Fruit fly (Drosophila melanogaster): ENCODE measurements around the gene Tpi.

Gene Tpi

dm6 chr3R:30134063-30135047 is at the start of gene Tpi (continued):
- no peak for TF ChIP-seq pan (optimal IDR thresholded peaks at IDR 0.05)
- TF ChIP-seq pan (GFP tag; optimal IDR thresholded peaks at IDR 0.05 in 1 of 2, IDR thresholded peaks at IDR 0.05 in 1 of 2) = peak in 1 of 2 experiments; percentile 28
- no peak for TF ChIP-seq run (tag; optimal IDR thresholded peaks at IDR 0.05)
- TF ChIP-seq CG9817 (tag; optimal IDR thresholded peaks at IDR 0.05) = peak; percentile 20
- TF ChIP-seq CG2120 (GFP tag; optimal IDR thresholded peaks at IDR 0.05) = peak; percentile 81
- TF ChIP-seq Camta (GFP tag; optimal IDR thresholded peaks at IDR 0.05) = peak; percentile 7
- peak; percentile 50 for TF ChIP-seq Sox102F (GFP tag; optimal IDR thresholded peaks at IDR 0.05)
- peak; percentile 17 for TF ChIP-seq CHES-1-like (GFP tag; optimal IDR thresholded peaks at IDR 0.05)
- TF ChIP-seq CG14667 (GFP tag; IDR thresholded peaks at IDR 0.05) = no peak
- TF ChIP-seq Hand (GFP tag; optimal IDR thresholded peaks at IDR 0.05) = peak; percentile 18
- TF ChIP-seq cato (GFP tag; optimal IDR thresholded peaks at IDR 0.05; ENCODE audit: borderline replicate concordance) = no peak
- TF ChIP-seq Bteb2 (GFP tag; optimal IDR thresholded peaks at IDR 0.05) = peak; percentile 26
- no peak for TF ChIP-seq fru (optimal IDR thresholded peaks at IDR 0.05)
- 0 out of 2 replicates have a peak, but pooled peaks have one; percentile 7 for TF ChIP-seq CG14014 (GFP tag; IDR thresholded peaks at IDR 0.05)
- TF ChIP-seq pita (GFP tag; optimal IDR thresholded peaks at IDR 0.05) = peak; percentile 61
- no peak for TF ChIP-seq bsh (GFP tag; optimal IDR thresholded peaks at IDR 0.05)
- no peak for TF ChIP-seq CG2129 (GFP tag; IDR thresholded peaks at IDR 0.05; ENCODE audit: partially characterized antibody)
- peak; percentile 50; the same call in 1 of the 2 replicates for TF ChIP-seq CG32532 (GFP tag; IDR thresholded peaks at IDR 0.05)
- no peak for TF ChIP-seq slou (GFP tag; optimal IDR thresholded peaks at IDR 0.05)
- peak; percentile 62 for TF ChIP-seq unpg (GFP tag; optimal IDR thresholded peaks at IDR 0.05)
- TF ChIP-seq Meics (GFP tag; optimal IDR thresholded peaks at IDR 0.05) = peak; percentile 8
- TF ChIP-seq CG6689 (GFP tag; IDR thresholded peaks at IDR 0.05) = no peak
- peak; percentile 90 for TF ChIP-seq CG6654 (GFP tag; optimal IDR thresholded peaks at IDR 0.05)
- peak; percentile 76 for TF ChIP-seq CG15514 (GFP tag; optimal IDR thresholded peaks at IDR 0.05)
- peak; percentile 31 for TF ChIP-seq CrebB (tag; optimal IDR thresholded peaks at IDR 0.05)
- TF ChIP-seq CG2199 (GFP tag; IDR thresholded peaks at IDR 0.05) = no peak
- TF ChIP-seq Ets65A (GFP tag) = no peak
- TF ChIP-seq zfh2 (GFP tag; optimal IDR thresholded peaks at IDR 0.05) = peak; percentile 62
- TF ChIP-seq shn (GFP tag; optimal IDR thresholded peaks at IDR 0.05) = no peak
- TF ChIP-seq D19A (tag; optimal IDR thresholded peaks at IDR 0.05) = peak; percentile 70
- no peak for TF ChIP-seq HmgZ (tag; optimal IDR thresholded peaks at IDR 0.05)
- TF ChIP-seq CkIIα-i1 (GFP tag; IDR thresholded peaks at IDR 0.05) = 0 out of 2 replicates have a peak, but pooled peaks have one; percentile 8
- peak; percentile 31; the same call in 1 of the 2 replicates for TF ChIP-seq MBD-R2 (GFP tag; IDR thresholded peaks at IDR 0.05)
- TF ChIP-seq Atf6 (GFP tag; IDR thresholded peaks at IDR 0.05) = peak; percentile 57
- peak; percentile 46 for TF ChIP-seq lab (GFP tag; optimal IDR thresholded peaks at IDR 0.05)
- peak; percentile 87 for TF ChIP-seq CTCF (GFP tag; optimal IDR thresholded peaks at IDR 0.05)
- no peak for TF ChIP-seq CG4282 (GFP tag; optimal IDR thresholded peaks at IDR 0.05)
- peak; percentile 63 for TF ChIP-seq grau (tag; optimal IDR thresholded peaks at IDR 0.05)
- no peak for TF ChIP-seq CG1792 (GFP tag; optimal IDR thresholded peaks at IDR 0.05)
- TF ChIP-seq CG9797 (GFP tag; optimal IDR thresholded peaks at IDR 0.05) = no peak
- 0 out of 2 replicates have a peak, but pooled peaks have one; percentile 8 for TF ChIP-seq Ptx1 (GFP tag; IDR thresholded peaks at IDR 0.05)
- TF ChIP-seq Antp (GFP tag; optimal IDR thresholded peaks at IDR 0.05) = peak; percentile 23
- TF ChIP-seq CG8089 (GFP tag; optimal IDR thresholded peaks at IDR 0.05) = no peak
- peak; percentile 22 for TF ChIP-seq eyg (GFP tag; optimal IDR thresholded peaks at IDR 0.05)
- peak; percentile 14 for TF ChIP-seq Chrac-16 (GFP tag; optimal IDR thresholded peaks at IDR 0.05)
- peak; percentile 21 for TF ChIP-seq CG16863 (GFP tag; optimal IDR thresholded peaks at IDR 0.05)
- TF ChIP-seq ftz-f1 (GFP tag; optimal IDR thresholded peaks at IDR 0.05) = peak; percentile 84
- no peak for TF ChIP-seq CG8290 (GFP tag; optimal IDR thresholded peaks at IDR 0.05)
- peak in 1 of 2 experiments; percentile 71 for TF ChIP-seq CG8290 (tag; optimal IDR thresholded peaks at IDR 0.05)
- TF ChIP-seq CG30403 (GFP tag; optimal IDR thresholded peaks at IDR 0.05) = peak; percentile 33
